Fruit fly (Drosophila melanogaster): ENCODE data around the gene CG15765.
A peak's percentile ranks its signal among the peaks of the same experiment; 100 is the strongest.

CG15765 gene

DNA sequence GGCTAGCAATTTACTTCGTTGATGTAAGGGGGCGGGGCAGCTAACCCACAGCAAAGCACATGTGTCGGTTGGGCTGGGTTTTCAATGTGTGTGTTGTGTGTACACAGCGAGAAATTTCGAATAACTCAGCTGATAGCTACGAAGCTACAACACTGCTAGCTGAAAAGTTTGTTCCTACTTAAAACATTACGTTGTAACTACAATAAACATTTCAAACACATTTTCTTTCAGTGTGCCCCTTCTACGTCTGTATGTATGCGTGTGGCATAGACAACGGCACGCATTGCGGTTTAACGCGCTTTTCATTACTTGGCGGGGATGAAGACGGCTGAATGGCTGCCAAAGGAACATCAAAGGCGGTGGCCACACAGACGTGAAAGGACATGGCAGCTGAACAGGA is 29.2 kb downstream of the CG15765 start:
- no peak for TF ChIP-seq topi (GFP tag; optimal IDR thresholded peaks at IDR 0.05)
- TF ChIP-seq pdm3 (GFP tag; optimal IDR thresholded peaks at IDR 0.05) = no peak
- no peak for TF ChIP-seq svp (GFP tag)
- 0 out of 3 replicates have a peak, but pooled peaks have one; percentile 12 for TF ChIP-seq eg (GFP tag; IDR thresholded peaks at IDR 0.05)
- TF ChIP-seq CG10669 (GFP tag; optimal IDR thresholded peaks at IDR 0.05) = no peak
- no peak for TF ChIP-seq Gug (GFP tag; IDR thresholded peaks at IDR 0.05)
- peak; percentile 9 for TF ChIP-seq Eip78C (GFP tag)
- no peak for TF ChIP-seq Eip93F (GFP tag; optimal IDR thresholded peaks at IDR 0.05)
- no peak for TF ChIP-seq Hr4 (GFP tag; optimal IDR thresholded peaks at IDR 0.05)
- TF ChIP-seq CG6808 (GFP tag; optimal IDR thresholded peaks at IDR 0.05) = no peak
- TF ChIP-seq CG6163 (GFP tag; IDR thresholded peaks at IDR 0.05) = no peak
- no peak for TF ChIP-seq Ets96B (tag; optimal IDR thresholded peaks at IDR 0.05)
- no peak for TF ChIP-seq ss (GFP tag; optimal IDR thresholded peaks at IDR 0.05)
- no peak for TF ChIP-seq CG8632 (GFP tag; optimal IDR thresholded peaks at IDR 0.05)

DNA sequence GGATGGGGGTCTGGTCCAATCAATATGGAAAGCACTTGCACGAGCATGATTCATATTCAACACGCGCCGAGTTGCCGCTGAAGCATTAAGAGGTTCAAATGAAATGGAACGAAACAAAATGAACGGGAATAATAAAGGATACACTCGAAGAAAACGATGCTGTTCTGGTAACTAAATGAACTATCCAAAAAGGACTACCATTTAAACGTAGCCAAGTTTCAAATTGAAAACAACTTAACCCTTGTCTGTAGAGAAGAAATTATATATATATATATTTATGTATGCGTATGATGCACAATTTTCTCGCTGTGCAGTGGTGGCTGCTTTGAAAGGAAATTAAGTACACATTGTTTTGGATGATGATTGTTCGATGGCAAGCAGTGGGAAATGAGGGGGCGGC is 34.3 kb downstream of the CG15765 start:
- no peak for TF ChIP-seq CG6792 (GFP tag; optimal IDR thresholded peaks at IDR 0.05)

DNA sequence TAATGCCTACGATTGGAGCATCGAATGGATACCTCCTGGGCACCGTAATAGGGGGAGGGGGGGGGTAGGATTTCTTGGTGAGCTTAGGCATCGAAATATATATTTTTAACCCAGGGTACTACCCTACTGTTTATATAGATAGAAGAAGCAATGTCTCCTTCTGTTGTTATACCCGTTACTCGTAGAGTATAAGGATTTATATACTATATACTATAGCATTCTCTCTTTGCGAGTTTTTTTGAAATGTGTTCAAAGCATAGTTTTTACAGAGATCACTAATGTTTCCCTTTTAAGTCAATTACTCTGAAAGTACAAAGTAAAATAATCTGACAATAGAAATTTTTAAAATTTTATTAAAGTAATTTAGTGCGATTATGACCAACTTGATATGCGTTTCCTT is 35.1 kb downstream of the CG15765 start, which contains the start of gene CG43136:
TSS of gene CG43136 (plus strand) at position 301 of the 400 bp plus-strand sequence.
- no peak for TF ChIP-seq CG15336 (GFP tag; IDR thresholded peaks at IDR 0.05)
- no peak for TF ChIP-seq esn (GFP tag; optimal IDR thresholded peaks at IDR 0.05)
- no peak for TF ChIP-seq CG10669 (GFP tag; optimal IDR thresholded peaks at IDR 0.05)
- no peak for TF ChIP-seq CG6163 (GFP tag; IDR thresholded peaks at IDR 0.05)
- no peak for TF ChIP-seq svp (GFP tag)
- TF ChIP-seq Eip93F (GFP tag; optimal IDR thresholded peaks at IDR 0.05) = no peak
- no peak for TF ChIP-seq Lpt (GFP tag; optimal IDR thresholded peaks at IDR 0.05)
- no peak for TF ChIP-seq CG6792 (GFP tag; optimal IDR thresholded peaks at IDR 0.05)
- no peak for TF ChIP-seq fd85E (GFP tag; optimal IDR thresholded peaks at IDR 0.05)
- TF ChIP-seq CG6808 (GFP tag; optimal IDR thresholded peaks at IDR 0.05) = no peak
- no peak for TF ChIP-seq CG11294 (GFP tag; IDR thresholded peaks at IDR 0.05)
- TF ChIP-seq salr (GFP tag; optimal IDR thresholded peaks at IDR 0.05) = no peak
- TF ChIP-seq CG4318 (GFP tag; optimal IDR thresholded peaks at IDR 0.05) = no peak
- TF ChIP-seq CG11762 (GFP tag; optimal IDR thresholded peaks at IDR 0.05; ENCODE audit: insufficient read depth) = no peak
- TF ChIP-seq Ets21C (GFP tag; optimal IDR thresholded peaks at IDR 0.05) = no peak
- TF ChIP-seq dsx (GFP tag; optimal IDR thresholded peaks at IDR 0.05; ENCODE audit: poor library complexity, severe bottlenecking) = no peak
- TF ChIP-seq CG34406 (GFP tag; optimal IDR thresholded peaks at IDR 0.05) = no peak

DNA sequence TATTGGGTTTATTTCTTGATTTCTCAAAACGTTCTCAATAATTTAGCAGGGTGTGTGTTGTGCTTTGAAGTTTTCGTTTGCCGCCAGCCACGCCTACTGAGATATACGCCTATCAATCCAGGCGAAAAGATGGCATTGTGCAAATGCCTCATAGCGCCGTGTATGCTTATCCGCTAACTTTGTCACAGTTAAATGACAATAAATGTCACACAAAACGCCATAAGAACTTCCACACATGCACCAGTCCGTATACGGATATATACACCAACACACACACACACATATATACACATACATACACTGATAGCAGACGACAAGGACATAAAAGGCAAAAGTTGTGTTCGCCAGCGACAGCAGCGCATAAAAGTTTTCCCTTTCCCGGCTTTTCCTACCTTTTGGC is 46.7 kb downstream of the CG15765 start, which contains the start of gene CG43137:
TSS of gene CG43137 (minus strand) at position 101 of the 400 bp plus-strand sequence.
- TF ChIP-seq vri (GFP tag; optimal IDR thresholded peaks at IDR 0.05) = no peak

DNA sequence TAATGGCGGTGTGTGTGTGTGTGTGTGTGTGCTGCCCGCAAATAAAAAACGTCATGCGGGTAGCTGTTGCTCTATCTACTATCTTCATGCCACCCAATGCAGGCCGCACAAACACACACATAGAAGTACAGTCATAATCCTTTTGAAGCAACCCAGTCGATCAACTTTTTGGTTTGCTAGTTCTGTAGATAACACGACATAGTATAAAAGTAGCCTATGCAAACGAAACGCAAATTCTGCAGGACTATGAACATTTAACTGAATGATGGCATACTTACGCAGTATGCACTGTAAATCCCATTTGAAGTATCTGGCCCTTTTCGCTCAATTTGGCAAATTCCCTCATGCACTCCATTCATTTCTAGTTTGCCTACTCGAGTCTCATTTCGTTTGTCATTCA is 47.7 kb downstream of the CG15765 start:
- TF ChIP-seq CG32006 (GFP tag; optimal IDR thresholded peaks at IDR 0.05) = peak; percentile 26
- no peak for TF ChIP-seq CG34406 (GFP tag; optimal IDR thresholded peaks at IDR 0.05)
- no peak for TF ChIP-seq svp (GFP tag)
- no peak for TF ChIP-seq spab (GFP tag; optimal IDR thresholded peaks at IDR 0.05)
- TF ChIP-seq CG8119 (GFP tag; IDR thresholded peaks at IDR 0.05) = 0 out of 3 replicates have a peak, but pooled peaks have one; percentile 16
- peak; percentile 11 for TF ChIP-seq Eip78C (GFP tag)
- TF ChIP-seq salr (GFP tag; optimal IDR thresholded peaks at IDR 0.05) = no peak
- TF ChIP-seq Hr39 (GFP tag; optimal IDR thresholded peaks at IDR 0.05) = no peak
- no peak for TF ChIP-seq CG6792 (GFP tag; optimal IDR thresholded peaks at IDR 0.05)
- TF ChIP-seq ss (GFP tag; optimal IDR thresholded peaks at IDR 0.05) = no peak
- TF ChIP-seq Smox (GFP tag; optimal IDR thresholded peaks at IDR 0.05) = no peak

DNA sequence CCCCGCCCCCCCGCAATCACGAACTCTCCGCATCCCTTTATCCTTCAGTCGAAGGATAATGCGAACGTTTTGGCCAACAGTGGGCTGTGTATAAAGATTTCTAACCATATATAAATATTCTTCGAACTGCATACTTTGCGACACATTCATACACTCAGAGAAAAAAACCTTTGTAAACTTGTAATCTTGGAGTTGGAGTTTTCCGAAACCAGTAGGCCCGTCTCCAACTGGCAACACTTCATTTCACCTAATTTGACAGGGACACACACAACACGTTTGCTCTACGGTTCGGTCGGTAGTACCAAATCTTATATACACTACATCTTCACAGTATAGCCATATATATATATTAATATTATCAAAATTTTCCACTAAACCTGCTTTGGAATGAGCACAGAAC is 50.4 kb downstream of the CG15765 start, which contains the start of gene CG15764:
TSS of gene CG15764 (plus strand) at position 301 of the 400 bp plus-strand sequence.
- TF ChIP-seq Hr38 (GFP tag; optimal IDR thresholded peaks at IDR 0.05) = no peak
- no peak for TF ChIP-seq CG11902 (GFP tag; optimal IDR thresholded peaks at IDR 0.05)
- TF ChIP-seq CG1621 (tag; optimal IDR thresholded peaks at IDR 0.05) = no peak
- TF ChIP-seq Sox102F (GFP tag; optimal IDR thresholded peaks at IDR 0.05) = no peak
- TF ChIP-seq CG10669 (GFP tag; optimal IDR thresholded peaks at IDR 0.05) = no peak
- TF ChIP-seq ss (GFP tag; optimal IDR thresholded peaks at IDR 0.05) = no peak

Measured in whole organism, prepupa.